Worm (Caenorhabditis elegans) whole organism, L4 larva: ENCODE measurements around the gene T04H1.12.
A peak's percentile ranks its signal among the peaks of the same experiment; 100 is the strongest.

Source experiments
- F10B5.3 ChIP-seq: sonication (generic microtip); optimal IDR thresholded peaks from 2 replicates; lab custom pipeline; 2016; ENCODE audit warnings: mild to moderate bottlenecking, missing genetic modification characterization, missing compliant biosample characterization
- F44E2.7 ChIP-seq: fragments of 200-800 bp; sonication (Bioruptor generic); IDR thresholded peaks from 2 replicates; pipeline ENCODE4 v2.1.2; 2022; ENCODE audit warnings: missing genetic modification characterization, missing compliant biosample characterization
- Y105C5A.15 ChIP-seq: fragments of 200-800 bp; sonication (Bioruptor generic); IDR thresholded peaks from 2 replicates; pipeline ENCODE4 v1.3.6; 2022; ENCODE audit warnings: missing genetic modification characterization, missing compliant biosample characterization
- ZK546.5 ChIP-seq, 2 experiments: sonication (generic microtip); optimal IDR thresholded peaks; 2 replicates each; lab custom pipeline; 2017; ENCODE audit warnings: missing biosample characterization in 2 of 2, missing genetic modification characterization in 2 of 2
- ceh-28 ChIP-seq: fragments of 150-350 bp; optimal IDR thresholded peaks from 2 replicates; lab custom pipeline; 2014; ENCODE audit warnings: missing biosample characterization, missing genetic modification reagents, missing genetic modification characterization
- ceh-44 ChIP-seq: fragments of 200-800 bp; sonication (Bioruptor generic); IDR thresholded peaks from 2 replicates; pipeline ENCODE4 v1.3.6; 2022; ENCODE audit warnings: missing genetic modification reagents, missing genetic modification characterization, missing compliant biosample characterization
- ces-1 ChIP-seq: fragments of 150-350 bp; sonication (generic microtip); optimal IDR thresholded peaks from 4 replicates; lab custom pipeline; 2014; ENCODE audit warnings: missing biosample characterization, missing genetic modification reagents, missing genetic modification characterization
- daf-16 ChIP-seq, 3 experiments: sonication (generic microtip); optimal IDR thresholded peaks; 2 replicates each; lab custom pipeline; 2016 to 2017; ENCODE audit warnings: missing genetic modification characterization in 3 of 3, missing genetic modification reagents in 3 of 3, mild to moderate bottlenecking in 2 of 3, missing compliant biosample characterization in 2 of 3, missing biosample characterization in 1 of 3, moderate library complexity in 1 of 3
- daf-19 ChIP-seq: fragments of 200-800 bp; sonication (Bioruptor generic); conservative IDR thresholded peaks from 2 replicates; pipeline ENCODE4 v1.3.6; 2022; ENCODE audit warnings: missing genetic modification characterization, missing compliant biosample characterization
- daf-8 ChIP-seq: fragments of 200-800 bp; sonication (Bioruptor generic); IDR thresholded peaks from 2 replicates; pipeline ENCODE4 v1.3.6; 2022; ENCODE audit warnings: missing genetic modification characterization, missing compliant biosample characterization
- dve-1 ChIP-seq: sonication (generic microtip); optimal IDR thresholded peaks from 2 replicates; lab custom pipeline; 2017; ENCODE audit warnings: antibody characterized with exemption, mild to moderate bottlenecking, missing genetic modification characterization, missing compliant biosample characterization; ENCODE audit not compliant: insufficient read depth
- egl-27 ChIP-seq: sonication (generic microtip); optimal IDR thresholded peaks from 3 replicates; lab custom pipeline; 2017; ENCODE audit warnings: missing biosample characterization, missing genetic modification reagents, missing genetic modification characterization
- hlh-11 ChIP-seq: fragments of 200-800 bp; sonication (Bioruptor generic); optimal IDR thresholded peaks from 2 replicates; lab custom pipeline; 2018; ENCODE audit warnings: mild to moderate bottlenecking, missing genetic modification characterization, missing compliant biosample characterization
- lin-1 ChIP-seq: fragments of 200-800 bp; sonication (Bioruptor generic); IDR thresholded peaks from 2 replicates; pipeline ENCODE4 v1.3.6; 2022; ENCODE audit warnings: missing genetic modification reagents, missing genetic modification characterization, missing compliant biosample characterization
- lin-39 ChIP-seq: fragments of 150-350 bp; optimal IDR thresholded peaks from 2 replicates; lab custom pipeline; 2014; ENCODE audit warnings: missing biosample characterization, missing genetic modification reagents, missing genetic modification characterization
- mep-1 ChIP-seq: fragments of 150-350 bp; sonication (generic microtip); optimal IDR thresholded peaks from 3 replicates; lab custom pipeline; 2014; ENCODE audit warnings: missing biosample characterization, missing genetic modification characterization
- mxl-2 ChIP-seq: fragments of 200-800 bp; sonication (Bioruptor generic); conservative IDR thresholded peaks from 2 replicates; pipeline ENCODE4 v1.3.6; 2022; ENCODE audit warnings: missing genetic modification reagents, missing genetic modification characterization, missing compliant biosample characterization
- mxl-3 ChIP-seq: fragments of 200-800 bp; sonication (Bioruptor generic); optimal IDR thresholded peaks from 2 replicates; lab custom pipeline; 2018; ENCODE audit warnings: mild to moderate bottlenecking, missing genetic modification characterization, missing compliant biosample characterization
- nhr-10 ChIP-seq: fragments of 150-350 bp; optimal IDR thresholded peaks from 2 replicates; lab custom pipeline; 2014; ENCODE audit warnings: missing biosample characterization, missing genetic modification characterization
- nhr-11 ChIP-seq: fragments of 150-350 bp; optimal IDR thresholded peaks from 2 replicates; lab custom pipeline; 2014; ENCODE audit warnings: missing biosample characterization, missing genetic modification characterization
- nhr-111 ChIP-seq: fragments of 200-800 bp; sonication (Bioruptor generic); optimal IDR thresholded peaks from 2 replicates; lab custom pipeline; 2018; ENCODE audit warnings: mild to moderate bottlenecking, missing genetic modification characterization, missing compliant biosample characterization
- nhr-28 ChIP-seq: fragments of 150-350 bp; optimal IDR thresholded peaks from 2 replicates; lab custom pipeline; 2014; ENCODE audit warnings: missing biosample characterization, missing genetic modification characterization
- nhr-42 ChIP-seq: fragments of 200-800 bp; sonication (Bioruptor generic); IDR thresholded peaks from 2 replicates; pipeline ENCODE4 v1.3.6; 2022; ENCODE audit warnings: missing genetic modification characterization, missing compliant biosample characterization
- nhr-76 ChIP-seq: fragments of 150-350 bp; optimal IDR thresholded peaks from 2 replicates; lab custom pipeline; 2014; ENCODE audit warnings: missing biosample characterization, missing genetic modification characterization
- pha-4 ChIP-seq, 2 experiments: fragments of 150-350 bp in 1 of 2; fragments of 200-800 bp in 1 of 2; sonication (Bioruptor generic) in 1 of 2; IDR thresholded peaks in 1 of 2; optimal IDR thresholded peaks in 1 of 2; 2 replicates each; pipeline versions ENCODE4 v1.3.6 to Lab custom; 2014 to 2022; ENCODE audit warnings: missing genetic modification characterization in 2 of 2, missing genetic modification reagents in 2 of 2, missing biosample characterization in 1 of 2, missing compliant biosample characterization in 1 of 2
- pqm-1 ChIP-seq: sonication (generic microtip); optimal IDR thresholded peaks from 2 replicates; lab custom pipeline; 2017; ENCODE audit warnings: missing biosample characterization, missing genetic modification characterization
- tra-1 ChIP-seq: fragments of 200-800 bp; sonication (Bioruptor generic); IDR thresholded peaks from 2 replicates; pipeline ENCODE4 v1.3.6; 2022; ENCODE audit warnings: missing genetic modification reagents, missing genetic modification characterization, missing compliant biosample characterization
- unc-62 ChIP-seq, 3 experiments: fragments of 150-350 bp in 1 of 3; sonication (generic microtip); optimal IDR thresholded peaks in 2 of 3; peaks in 1 of 3; 1 replicate in 1 of 3; 2 replicates in 2 of 3; lab custom pipeline; 2014 to 2017; ENCODE audit warnings: missing biosample characterization in 3 of 3, missing genetic modification characterization in 3 of 3, missing genetic modification reagents in 3 of 3, missing genotype in 1 of 3
- zag-1 ChIP-seq: fragments of 150-350 bp; optimal IDR thresholded peaks from 2 replicates; lab custom pipeline; 2014; ENCODE audit warnings: missing biosample characterization, missing genetic modification characterization
- zfp-3 ChIP-seq: fragments of 200-800 bp; sonication (Bioruptor generic); conservative IDR thresholded peaks from 2 replicates; pipeline ENCODE4 v1.3.6; 2022; ENCODE audit warnings: missing genetic modification reagents, missing genetic modification characterization, missing compliant biosample characterization
- zip-11 ChIP-seq: fragments of 200-800 bp; sonication (Bioruptor generic); IDR thresholded peaks from 2 replicates; pipeline ENCODE4 v1.3.6; 2022; ENCODE audit warnings: missing genetic modification characterization, missing compliant biosample characterization
- ztf-11 ChIP-seq: fragments of 150-350 bp; optimal IDR thresholded peaks from 2 replicates; lab custom pipeline; 2014; ENCODE audit warnings: missing biosample characterization, missing genetic modification characterization

The T04H1.12 gene

DNA sequence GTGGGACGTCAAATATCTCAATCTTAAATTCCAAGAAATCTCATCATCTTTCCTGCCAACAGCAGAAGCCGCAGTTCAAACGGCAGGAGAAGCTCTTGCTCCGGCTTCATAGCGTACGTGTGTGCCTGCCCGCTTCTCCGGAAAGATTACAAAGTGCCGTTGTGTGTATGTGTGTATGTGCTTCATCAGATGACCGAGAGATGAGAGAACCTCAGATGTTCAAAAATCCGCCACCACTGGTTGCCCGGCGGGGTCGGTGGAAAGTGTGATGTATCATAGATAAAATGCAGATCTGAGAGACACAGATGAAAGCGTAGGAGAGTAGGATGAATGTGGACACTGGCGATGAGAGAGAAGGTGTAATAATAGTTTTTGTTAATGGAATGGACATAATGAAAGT lies 22.0 kb upstream of the T04H1.12 start:
- TF ChIP-seq unc-62 (GFP tag; optimal IDR thresholded peaks at IDR 0.05 in 1 of 2; lab: Kevin White, UChicago): peak in 1 of 2 experiments; percentile 44
- TF ChIP-seq unc-62 (tag; optimal IDR thresholded peaks at IDR 0.05; lab: Kevin White, UChicago): no peak
- TF ChIP-seq mxl-3: no peak
- TF ChIP-seq ztf-11 (tag; lab: Kevin White, UChicago): no peak
- TF ChIP-seq nhr-11 (tag; lab: Kevin White, UChicago): peak; percentile 26
- TF ChIP-seq hlh-11 (tag; lab: Kevin White, UChicago): peak; percentile 65
- peak in 1 of 2 experiments; percentile 35 for TF ChIP-seq daf-16 (GFP tag; optimal IDR thresholded peaks at IDR 0.05; lab: Kevin White, UChicago)
- no peak for TF ChIP-seq daf-16 (tag; optimal IDR thresholded peaks at IDR 0.05; lab: Kevin White, UChicago)

DNA sequence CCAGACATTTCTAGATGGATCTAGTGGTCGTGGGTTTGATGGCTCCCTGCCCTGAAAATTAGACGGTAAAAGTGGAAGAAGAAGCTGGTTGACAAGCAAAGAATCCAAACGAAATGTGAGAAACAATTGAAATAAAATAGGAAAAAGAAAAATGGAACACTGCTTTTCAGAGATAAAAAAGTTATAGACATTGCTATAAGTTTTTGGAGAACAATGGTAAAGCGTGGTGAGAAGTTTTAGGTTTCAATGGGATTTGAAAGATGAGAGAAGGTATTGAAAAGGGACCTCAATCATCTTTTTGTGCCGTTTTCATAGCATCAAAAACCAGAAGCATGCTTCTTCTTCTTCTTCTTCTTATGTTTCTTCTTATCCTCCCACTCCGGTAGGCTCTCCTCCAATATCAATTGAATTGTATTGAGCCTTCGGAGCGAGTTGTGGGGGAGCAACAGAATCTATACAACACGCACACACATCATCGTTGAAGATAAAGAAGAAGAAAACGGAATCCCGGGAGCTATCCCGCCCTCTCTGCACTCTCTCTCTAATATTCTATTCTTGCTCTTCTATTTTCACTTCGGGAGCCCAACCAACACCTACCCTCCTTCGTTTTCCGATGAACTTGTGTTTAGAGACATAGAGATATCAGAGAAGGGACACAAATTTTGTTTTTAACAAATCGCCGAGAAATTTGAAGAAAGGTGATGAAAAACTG lies 21.0 kb upstream of the T04H1.12 start, which contains the start of gene myo-3:
myo-3 (minus strand) TSS at position 51 of the 712 bp plus-strand sequence.
- TF ChIP-seq unc-62 (GFP tag; optimal IDR thresholded peaks at IDR 0.05 in 1 of 2; lab: Kevin White, UChicago) (peak in 1 of 2 experiments; percentile 68), unc-62 (tag; optimal IDR thresholded peaks at IDR 0.05; lab: Kevin White, UChicago) (no peak), nhr-11 (tag; lab: Kevin White, UChicago) (peak; percentile 9), zag-1 (tag; lab: Kevin White, UChicago) (no peak), nhr-28 (tag; lab: Kevin White, UChicago) (peak; percentile 18), pha-4 (GFP tag; IDR thresholded peaks at IDR 0.05; lab: Robert Waterston, UW) (no peak), pha-4 (tag; optimal IDR thresholded peaks at IDR 0.05; lab: Kevin White, UChicago) (no peak), daf-16 (GFP tag; optimal IDR thresholded peaks at IDR 0.05; lab: Kevin White, UChicago) (peak in 1 of 2 experiments; percentile 85), daf-16 (tag; optimal IDR thresholded peaks at IDR 0.05; lab: Kevin White, UChicago) (no peak), tra-1 (no peak), nhr-42 (GFP tag; lab: Robert Waterston, UW) (no peak), mep-1 (tag; lab: Kevin White, UChicago) (no peak), ceh-28 (tag; lab: Kevin White, UChicago) (no peak), hlh-11 (tag; lab: Kevin White, UChicago) (peak; percentile 55)

DNA sequence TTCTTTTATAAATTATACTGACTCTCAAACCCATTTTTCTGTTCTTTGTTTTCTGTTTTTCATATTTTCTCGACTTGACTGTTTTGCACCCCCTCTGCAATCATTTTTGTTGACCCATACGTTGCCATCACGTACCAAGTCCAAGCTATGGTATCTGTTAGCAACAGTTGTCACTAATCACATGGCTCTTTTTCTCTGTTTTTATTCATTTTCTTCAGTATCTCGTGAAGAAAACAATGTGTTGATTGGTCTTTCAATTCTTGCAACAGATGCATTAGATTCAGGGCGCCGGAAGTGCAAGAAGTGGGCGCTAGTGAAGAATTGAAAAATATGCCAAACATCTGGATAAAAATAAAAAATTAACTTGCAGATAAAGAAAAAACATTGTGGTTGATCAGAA lies 19.9 kb upstream of the T04H1.12 start:
- TF ChIP-seq unc-62 (GFP tag; optimal IDR thresholded peaks at IDR 0.05 in 1 of 2; lab: Kevin White, UChicago): no peak
- TF ChIP-seq unc-62 (tag; optimal IDR thresholded peaks at IDR 0.05; lab: Kevin White, UChicago): no peak
- TF ChIP-seq F44E2.7 (GFP tag; lab: Robert Waterston, UW): no peak
- TF ChIP-seq pqm-1: no peak
- TF ChIP-seq Y105C5A.15 (GFP tag; lab: Robert Waterston, UW): no peak
- TF ChIP-seq egl-27 (tag; lab: Kevin White, UChicago): no peak
- peak in 1 of 2 experiments; percentile 100 for TF ChIP-seq daf-16 (GFP tag; optimal IDR thresholded peaks at IDR 0.05; lab: Kevin White, UChicago)
- no peak for TF ChIP-seq daf-16 (tag; optimal IDR thresholded peaks at IDR 0.05; lab: Kevin White, UChicago)
- no peak for TF ChIP-seq daf-19
- TF ChIP-seq dve-1 (tag; lab: Kevin White, UChicago): no peak
- peak; percentile 26 for TF ChIP-seq nhr-11 (tag; lab: Kevin White, UChicago)
- TF ChIP-seq ceh-44 (GFP tag; lab: Robert Waterston, UW): no peak
- no peak for TF ChIP-seq pha-4 (GFP tag; IDR thresholded peaks at IDR 0.05; lab: Robert Waterston, UW)
- no peak for TF ChIP-seq pha-4 (tag; optimal IDR thresholded peaks at IDR 0.05; lab: Kevin White, UChicago)
- TF ChIP-seq nhr-111 (GFP tag; lab: Kevin White, UChicago): no peak
- no peak for TF ChIP-seq nhr-10 (tag; lab: Kevin White, UChicago)
- TF ChIP-seq tra-1: no peak
- no peak for TF ChIP-seq mxl-2 (GFP tag; lab: Robert Waterston, UW)
- TF ChIP-seq zfp-3 (GFP tag; lab: Robert Waterston, UW): no peak
- no peak for TF ChIP-seq nhr-28 (tag; lab: Kevin White, UChicago)
- TF ChIP-seq hlh-11 (tag; lab: Kevin White, UChicago): peak; percentile 33
- TF ChIP-seq F10B5.3 (tag; lab: Kevin White, UChicago): no peak
- no peak for TF ChIP-seq zip-11
- TF ChIP-seq ces-1 (GFP tag; lab: Kevin White, UChicago): no peak
- no peak for TF ChIP-seq ZK546.5 (tag; optimal IDR thresholded peaks at IDR 0.05; lab: Kevin White, UChicago)
- TF ChIP-seq lin-39 (tag; lab: Kevin White, UChicago): no peak
- TF ChIP-seq nhr-76 (tag; lab: Kevin White, UChicago): no peak
- TF ChIP-seq lin-1 (GFP tag; lab: Robert Waterston, UW): no peak
- TF ChIP-seq daf-8 (GFP tag; lab: Robert Waterston, UW): no peak
